Worm (Caenorhabditis elegans): ENCODE data around the gene znfx-1.

ce11 chrII:9265705-9266104, 52.2 kb downstream of the znfx-1 start:
- TF ChIP-seq pha-4 (tag; optimal IDR thresholded peaks at IDR 0.05) (no peak), him-1 (tag; optimal IDR thresholded peaks at IDR 0.05) (no peak), nfya-1 (tag; optimal IDR thresholded peaks at IDR 0.05; ENCODE audit: borderline replicate concordance, insufficient read depth) (no peak), ama-1 (optimal IDR thresholded peaks at IDR 0.05) (no peak), ama-1 (GFP tag; optimal IDR thresholded peaks at IDR 0.05) (no peak)

All from whole organism, young adult.